1 fruit fly cellular context compared by ENCODE assay signal in the genomic region with DNA sequence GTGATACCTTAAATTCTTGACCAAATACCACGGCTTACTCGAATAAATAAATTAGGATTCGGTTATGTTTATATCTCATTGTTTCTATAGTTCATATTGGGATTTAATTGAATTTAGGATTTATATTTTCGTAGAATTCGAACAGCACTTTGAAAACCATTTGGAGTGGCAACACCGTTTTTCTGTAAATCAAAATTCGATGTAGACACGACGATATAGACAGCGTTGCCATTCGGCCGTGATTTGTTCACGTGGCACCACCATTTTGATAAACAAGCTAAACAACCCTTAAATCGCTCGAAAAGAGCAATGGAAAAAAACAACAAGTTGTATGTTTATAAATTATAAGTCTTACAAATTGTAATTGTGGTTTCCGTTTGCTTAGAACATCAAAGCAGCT.
TF ChIP-seq lines count a peak whose summit lies in the region.

No protein-coding gene starts in this region.

TF ChIP-seq in whole organism, embryonic, 481 proteins besides CTCF, POLR2A, EP300 and RAD21 (continued from another document):
- TF ChIP-seq CG2875 (GFP tag; optimal IDR thresholded peaks at IDR 0.05; lab: Kevin White, UChicago) (no peak), gfzf (GFP tag; optimal IDR thresholded peaks at IDR 0.05; lab: Kevin White, UChicago) (peak; percentile 8), CG13287 (GFP tag; IDR thresholded peaks at IDR 0.05; lab: Robert Waterston, UW; ENCODE audit: partially characterized antibody) (peak; percentile 74), dan (GFP tag; IDR thresholded peaks at IDR 0.05; lab: Robert Waterston, UW) (no peak), HLH54F (GFP tag; optimal IDR thresholded peaks at IDR 0.05; lab: Kevin White, UChicago) (no peak), CG9609 (GFP tag; optimal IDR thresholded peaks at IDR 0.05; lab: Kevin White, UChicago) (no peak), CkIIα-i1 (GFP tag; IDR thresholded peaks at IDR 0.05; lab: Robert Waterston, UW) (no peak), Max (GFP tag; optimal IDR thresholded peaks at IDR 0.05; lab: Kevin White, UChicago) (peak; percentile 63), Bdp1 (GFP tag; optimal IDR thresholded peaks at IDR 0.05; lab: Kevin White, UChicago) (no peak), pzg (GFP tag; optimal IDR thresholded peaks at IDR 0.05; lab: Kevin White, UChicago) (peak; percentile 57), tx (GFP tag; optimal IDR thresholded peaks at IDR 0.05; lab: Kevin White, UChicago) (no peak), grn (GFP tag; optimal IDR thresholded peaks at IDR 0.05; lab: Kevin White, UChicago) (no peak), abd-A (tag; optimal IDR thresholded peaks at IDR 0.05; lab: Kevin White, UChicago) (no peak), CG1792 (GFP tag; optimal IDR thresholded peaks at IDR 0.05; lab: Kevin White, UChicago) (no peak), kay (GFP tag; optimal IDR thresholded peaks at IDR 0.05; lab: Kevin White, UChicago) (no peak), Ets97D (GFP tag; optimal IDR thresholded peaks at IDR 0.05; lab: Kevin White, UChicago) (peak; percentile 29), Sry-δ (GFP tag; optimal IDR thresholded peaks at IDR 0.05; lab: Kevin White, UChicago) (peak; percentile 8), Dref (GFP tag; IDR thresholded peaks at IDR 0.05; lab: Robert Waterston, UW) (peak; percentile 40; the same call in 1 of the 2 replicates), dm (GFP tag; optimal IDR thresholded peaks at IDR 0.05; lab: Kevin White, UChicago) (peak; percentile 66), crc (GFP tag; optimal IDR thresholded peaks at IDR 0.05; lab: Kevin White, UChicago) (no peak), phol (tag; optimal IDR thresholded peaks at IDR 0.05; lab: Kevin White, UChicago) (peak; percentile 76), CG2129 (GFP tag; IDR thresholded peaks at IDR 0.05; lab: Robert Waterston, UW; ENCODE audit: partially characterized antibody) (no peak), Tbp (GFP tag; optimal IDR thresholded peaks at IDR 0.05; lab: Kevin White, UChicago) (peak; percentile 33), sim (GFP tag; IDR thresholded peaks at IDR 0.05; lab: Robert Waterston, UW) (no peak), Hr78 (GFP tag; optimal IDR thresholded peaks at IDR 0.05; lab: Kevin White, UChicago) (no peak), D (optimal IDR thresholded peaks at IDR 0.05; lab: Kevin White, UChicago) (no peak), D (GFP tag; optimal IDR thresholded peaks at IDR 0.05; lab: Kevin White, UChicago) (no peak), Dfd (GFP tag; optimal IDR thresholded peaks at IDR 0.05; lab: Kevin White, UChicago) (no peak), sens-2 (GFP tag; IDR thresholded peaks at IDR 0.05; lab: Robert Waterston, UW) (no peak), zfh1 (GFP tag; IDR thresholded peaks at IDR 0.05; lab: Robert Waterston, UW) (no peak), CG10267 (tag; optimal IDR thresholded peaks at IDR 0.05; lab: Kevin White, UChicago) (peak; percentile 3), CG10431 (GFP tag; optimal IDR thresholded peaks at IDR 0.05; lab: Kevin White, UChicago) (no peak), CG34376 (GFP tag; optimal IDR thresholded peaks at IDR 0.05; lab: Kevin White, UChicago) (peak; percentile 23), CG9215 (GFP tag; IDR thresholded peaks at IDR 0.05; lab: Robert Waterston, UW) (no peak), tll (GFP tag; optimal IDR thresholded peaks at IDR 0.05; lab: Kevin White, UChicago) (peak in 1 of 2 experiments; percentile 3), jumu (GFP tag; optimal IDR thresholded peaks at IDR 0.05; lab: Kevin White, UChicago) (no peak), gro (GFP tag; optimal IDR thresholded peaks at IDR 0.05; lab: Kevin White, UChicago) (peak; percentile 4), Xbp1 (GFP tag; optimal IDR thresholded peaks at IDR 0.05; lab: Kevin White, UChicago) (peak; percentile 24), fd102C (GFP tag; optimal IDR thresholded peaks at IDR 0.05; lab: Kevin White, UChicago) (no peak), CG16863 (GFP tag; optimal IDR thresholded peaks at IDR 0.05; lab: Kevin White, UChicago) (no peak), wek (GFP tag; optimal IDR thresholded peaks at IDR 0.05; lab: Kevin White, UChicago) (no peak), CG11695 (GFP tag; IDR thresholded peaks at IDR 0.05; lab: Robert Waterston, UW) (no peak), D19B (GFP tag; optimal IDR thresholded peaks at IDR 0.05; lab: Kevin White, UChicago) (no peak), CG32532 (GFP tag; IDR thresholded peaks at IDR 0.05; lab: Robert Waterston, UW) (no peak), org-1 (GFP tag; optimal IDR thresholded peaks at IDR 0.05; lab: Kevin White, UChicago) (no peak), Nf-YB (GFP tag; optimal IDR thresholded peaks at IDR 0.05; lab: Kevin White, UChicago) (peak; percentile 9), Nf-YC (tag; optimal IDR thresholded peaks at IDR 0.05; lab: Kevin White, UChicago) (peak; percentile 57), CG14710 (tag; optimal IDR thresholded peaks at IDR 0.05; lab: Kevin White, UChicago) (peak; percentile 59), lbe (GFP tag; optimal IDR thresholded peaks at IDR 0.05; lab: Kevin White, UChicago) (peak; percentile 33), E2f2 (GFP tag; IDR thresholded peaks at IDR 0.05; lab: Robert Waterston, UW) (peak; percentile 76), stwl (tag; optimal IDR thresholded peaks at IDR 0.05; lab: Kevin White, UChicago) (peak; percentile 59), CG5953 (GFP tag; IDR thresholded peaks at IDR 0.05; lab: Robert Waterston, UW) (no peak), Kr (GFP tag; optimal IDR thresholded peaks at IDR 0.05; lab: Kevin White, UChicago) (no peak), CG17361 (GFP tag; IDR thresholded peaks at IDR 0.05; lab: Robert Waterston, UW) (no peak), peb (GFP tag; IDR thresholded peaks at IDR 0.05; lab: Robert Waterston, UW) (no peak), BEAF-32 (GFP tag; optimal IDR thresholded peaks at IDR 0.05; lab: Kevin White, UChicago) (peak; percentile 65), CG10147 (GFP tag; optimal IDR thresholded peaks at IDR 0.05; lab: Kevin White, UChicago) (no peak), Hey (tag; optimal IDR thresholded peaks at IDR 0.05; lab: Kevin White, UChicago) (no peak), slou (GFP tag; optimal IDR thresholded peaks at IDR 0.05; lab: Kevin White, UChicago) (no peak), bigmax (GFP tag; optimal IDR thresholded peaks at IDR 0.05; lab: Kevin White, UChicago) (no peak), CG10321 (GFP tag; IDR thresholded peaks at IDR 0.05; lab: Robert Waterston, UW) (no peak), CG2116 (GFP tag; optimal IDR thresholded peaks at IDR 0.05; lab: Kevin White, UChicago) (peak; percentile 32), Bgb (GFP tag; IDR thresholded peaks at IDR 0.05; lab: Robert Waterston, UW; ENCODE audit: partially characterized antibody) (no peak; the same call in 1 of the 2 replicates), Opbp (GFP tag; IDR thresholded peaks at IDR 0.05; lab: Robert Waterston, UW; ENCODE audit: partially characterized antibody) (peak; percentile 33; the same call in 1 of the 3 replicates), CG3995 (GFP tag; optimal IDR thresholded peaks at IDR 0.05; lab: Kevin White, UChicago) (peak; percentile 67), CG17912 (GFP tag; optimal IDR thresholded peaks at IDR 0.05; lab: Kevin White, UChicago) (no peak), dysf (GFP tag; IDR thresholded peaks at IDR 0.05; lab: Robert Waterston, UW) (no peak), CG43689 (GFP tag; IDR thresholded peaks at IDR 0.05; lab: Robert Waterston, UW) (no peak), CG1603 (tag; optimal IDR thresholded peaks at IDR 0.05; lab: Kevin White, UChicago) (peak; percentile 56)
